Worm (Caenorhabditis elegans) whole organism, early embryonic: ENCODE data around the gene M04B2.7.

Source experiments
- ama-1 ChIP-seq: fragments of 150-350 bp; optimal IDR thresholded peaks from 2 replicates; lab custom pipeline; 2014
- flt-1 ChIP-seq: fragments of 200-800 bp; sonication (Bioruptor generic); IDR thresholded peaks from 2 replicates; pipeline ENCODE4 v1.3.6; 2022; ENCODE audit warnings: missing genetic modification characterization, missing compliant biosample characterization
- hmbx-1 ChIP-seq: sonication (generic microtip); optimal IDR thresholded peaks from 2 replicates; lab custom pipeline; 2016; ENCODE audit warnings: mild to moderate bottlenecking, missing genetic modification characterization, missing compliant biosample characterization
- scrt-1 ChIP-seq: fragments of 200-800 bp; sonication (Bioruptor generic); IDR thresholded peaks from 2 replicates; pipeline ENCODE4 v1.3.6; 2022; ENCODE audit warnings: missing genetic modification characterization, missing compliant biosample characterization
- tbx-11 ChIP-seq: fragments of 200-800 bp; sonication (Bioruptor generic); IDR thresholded peaks from 2 replicates; pipeline ENCODE4 v1.3.6; 2022; ENCODE audit warnings: missing genetic modification characterization, missing compliant biosample characterization

ce11 chrIV:11561677-11562076, 13.1 kb upstream of the M04B2.7 start, which contains the start of gene F12F6.7:
- no peak for TF ChIP-seq ama-1 (lab: Kevin White, UChicago)
- TF ChIP-seq hmbx-1 (tag; lab: Kevin White, UChicago) = no peak
- no peak for TF ChIP-seq flt-1 (GFP tag; lab: Robert Waterston, UW)
- no peak for TF ChIP-seq scrt-1 (GFP tag; lab: Robert Waterston, UW)
- TF ChIP-seq tbx-11 (GFP tag; lab: Robert Waterston, UW) = no peak
